Worm (Caenorhabditis elegans) whole organism, early embryonic: ENCODE results near the gene T02G5.15.

Source experiments
- B0310.2 ChIP-seq: sonication (generic microtip); optimal IDR thresholded peaks from 2 replicates; lab custom pipeline; 2016; ENCODE audit warnings: mild to moderate bottlenecking, missing genetic modification characterization, missing compliant biosample characterization
- F13C5.2 ChIP-seq: sonication (generic microtip); optimal IDR thresholded peaks from 2 replicates; lab custom pipeline; 2017; ENCODE audit warnings: mild to moderate bottlenecking, missing genetic modification characterization, inconsistent platforms, missing compliant biosample characterization
- aly-1 ChIP-seq: sonication (generic microtip); optimal IDR thresholded peaks from 2 replicates; lab custom pipeline; 2016; ENCODE audit warnings: missing genetic modification characterization, missing compliant biosample characterization
- ama-1 ChIP-seq: fragments of 150-350 bp; optimal IDR thresholded peaks from 2 replicates; lab custom pipeline; 2014
- ceh-13 ChIP-seq: fragments of 200-800 bp; sonication (Bioruptor generic); optimal IDR thresholded peaks from 2 replicates; lab custom pipeline; 2018; ENCODE audit warnings: mild to moderate bottlenecking, missing genetic modification characterization, missing compliant biosample characterization
- ceh-36 ChIP-seq: sonication (generic microtip); optimal IDR thresholded peaks from 2 replicates; lab custom pipeline; 2016; ENCODE audit warnings: missing genetic modification characterization, inconsistent platforms, missing compliant biosample characterization
- ets-7 ChIP-seq: sonication (generic microtip); optimal IDR thresholded peaks from 2 replicates; lab custom pipeline; 2016; ENCODE audit warnings: missing genotype, missing genetic modification characterization, missing compliant biosample characterization
- flt-1 ChIP-seq: fragments of 200-800 bp; sonication (Bioruptor generic); IDR thresholded peaks from 2 replicates; pipeline ENCODE4 v1.3.6; 2022; ENCODE audit warnings: missing genetic modification characterization, missing compliant biosample characterization
- hmbx-1 ChIP-seq: sonication (generic microtip); optimal IDR thresholded peaks from 2 replicates; lab custom pipeline; 2016; ENCODE audit warnings: mild to moderate bottlenecking, missing genetic modification characterization, missing compliant biosample characterization
- hmg-4 ChIP-seq: fragments of 200-800 bp; sonication (Bioruptor generic); optimal IDR thresholded peaks from 2 replicates; lab custom pipeline; 2018; ENCODE audit warnings: mild to moderate bottlenecking, missing genetic modification characterization, missing compliant biosample characterization
- hnd-1 ChIP-seq: sonication (generic microtip); optimal IDR thresholded peaks from 2 replicates; lab custom pipeline; 2016; ENCODE audit warnings: missing genetic modification characterization, missing compliant biosample characterization
- pes-1 ChIP-seq: fragments of 200-800 bp; sonication (Bioruptor generic); IDR thresholded peaks from 2 replicates; pipeline ENCODE4 v1.3.6; 2022; ENCODE audit warnings: missing genetic modification reagents, missing genetic modification characterization, missing compliant biosample characterization
- scrt-1 ChIP-seq: fragments of 200-800 bp; sonication (Bioruptor generic); IDR thresholded peaks from 2 replicates; pipeline ENCODE4 v1.3.6; 2022; ENCODE audit warnings: missing genetic modification characterization, missing compliant biosample characterization
- sea-1 ChIP-seq: fragments of 200-800 bp; sonication (Bioruptor generic); conservative IDR thresholded peaks from 2 replicates; pipeline ENCODE4 v1.3.6; 2022; ENCODE audit warnings: missing genetic modification characterization, missing compliant biosample characterization
- tbx-11 ChIP-seq: fragments of 200-800 bp; sonication (Bioruptor generic); IDR thresholded peaks from 2 replicates; pipeline ENCODE4 v1.3.6; 2022; ENCODE audit warnings: missing genetic modification characterization, missing compliant biosample characterization
- tbx-37 ChIP-seq: fragments of 200-800 bp; sonication (Bioruptor generic); conservative IDR thresholded peaks from 2 replicates; pipeline ENCODE4 v1.3.6; 2022; ENCODE audit warnings: missing genetic modification reagents, missing genetic modification characterization, missing compliant biosample characterization
- tra-4 ChIP-seq: sonication (generic microtip); optimal IDR thresholded peaks from 2 replicates; lab custom pipeline; 2017; ENCODE audit warnings: missing genetic modification characterization, missing compliant biosample characterization

Gene T02G5.15

DNA sequence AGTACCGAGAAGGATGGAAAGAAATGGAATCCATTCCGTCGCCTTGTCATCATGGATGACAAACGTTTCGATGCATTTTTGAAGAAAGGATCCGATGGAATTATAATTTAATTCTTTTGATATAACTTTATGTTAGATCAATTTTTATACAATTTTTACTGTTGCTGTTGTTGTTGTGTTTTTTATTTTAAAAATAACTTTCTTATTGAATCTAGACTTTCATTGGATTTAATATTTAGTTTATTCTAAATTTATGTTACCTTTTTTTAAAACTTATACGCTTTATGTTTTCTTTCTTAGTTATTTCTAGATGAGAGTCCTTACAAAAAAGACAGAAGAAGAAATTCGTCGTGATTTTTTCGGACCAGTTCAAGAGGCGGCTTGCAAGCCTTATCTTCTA is 29.1 kb upstream of the T02G5.15 start, which contains the start of gene ZK1127.3:
Gene ZK1127.3, plus strand, starts transcription at position 301 of the 400 bp plus-strand sequence.
- TF ChIP-seq sea-1 (GFP tag; lab: Robert Waterston, UW): no peak
- TF ChIP-seq tbx-11 (GFP tag; lab: Robert Waterston, UW): no peak
- TF ChIP-seq ets-7 (tag; lab: Kevin White, UChicago): no peak
- TF ChIP-seq tbx-37: no peak
- TF ChIP-seq ceh-13 (GFP tag; lab: Kevin White, UChicago): no peak
- no peak for TF ChIP-seq hmbx-1 (tag; lab: Kevin White, UChicago)
- TF ChIP-seq tra-4 (tag; lab: Kevin White, UChicago): no peak
- no peak for TF ChIP-seq pes-1 (GFP tag; lab: Robert Waterston, UW)
- no peak for TF ChIP-seq hmg-4 (GFP tag; lab: Kevin White, UChicago)
- no peak for TF ChIP-seq ama-1 (lab: Kevin White, UChicago)
- no peak for TF ChIP-seq ceh-36 (tag; lab: Kevin White, UChicago)
- no peak for TF ChIP-seq hnd-1
- TF ChIP-seq B0310.2 (tag; lab: Kevin White, UChicago): no peak
- no peak for TF ChIP-seq aly-1 (tag; lab: Kevin White, UChicago)

DNA sequence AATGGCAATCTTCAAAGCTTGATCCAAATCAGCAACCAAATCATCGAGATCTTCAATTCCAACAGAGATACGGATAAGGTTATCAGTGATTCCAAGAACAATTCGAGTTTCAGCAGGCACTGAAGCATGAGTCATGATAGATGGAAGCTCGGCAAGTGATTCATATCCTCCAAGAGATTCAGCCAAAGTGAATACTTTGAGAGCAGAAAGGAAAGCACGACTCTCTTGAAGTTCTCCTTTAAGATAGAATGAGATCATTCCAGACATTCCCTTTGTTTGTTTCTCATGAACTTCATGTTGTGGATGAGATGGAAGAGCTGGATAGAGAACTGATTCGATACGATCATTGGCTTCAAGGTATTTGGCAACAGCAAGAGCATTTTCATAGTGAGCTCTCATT is 27.8 kb upstream of the T02G5.15 start:
- TF ChIP-seq F13C5.2 (tag; lab: Kevin White, UChicago) (no peak), ama-1 (lab: Kevin White, UChicago) (no peak), sea-1 (GFP tag; lab: Robert Waterston, UW) (no peak), flt-1 (GFP tag; lab: Robert Waterston, UW) (no peak), aly-1 (tag; lab: Kevin White, UChicago) (no peak), hnd-1 (no peak), ceh-13 (GFP tag; lab: Kevin White, UChicago) (no peak), hmg-4 (GFP tag; lab: Kevin White, UChicago) (no peak), hmbx-1 (tag; lab: Kevin White, UChicago) (no peak), pes-1 (GFP tag; lab: Robert Waterston, UW) (no peak)

DNA sequence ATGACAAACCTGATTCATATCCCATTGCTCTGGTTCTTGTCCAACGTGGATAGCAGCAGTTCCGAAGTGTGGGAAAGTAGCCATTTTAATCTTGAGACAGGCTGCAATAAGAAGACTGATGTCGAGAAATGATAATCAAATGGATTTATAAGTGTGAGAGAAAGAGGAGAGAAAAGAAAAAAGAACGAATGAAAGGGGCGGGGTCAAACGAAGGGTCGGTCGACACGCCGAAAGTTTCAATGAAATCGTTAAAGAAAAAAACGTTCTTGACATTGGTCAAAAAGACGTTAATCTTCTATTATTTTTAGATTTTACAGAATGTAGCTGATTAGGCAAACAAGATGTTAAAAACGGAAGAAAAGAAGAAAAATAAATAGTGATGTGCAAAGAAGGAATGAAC is 26.3 kb upstream of the T02G5.15 start, which contains the start of gene cth-2:
Gene cth-2, minus strand, starts transcription at position 101 of the 400 bp plus-strand sequence.
- TF ChIP-seq tra-4 (tag; lab: Kevin White, UChicago) (no peak), hmg-4 (GFP tag; lab: Kevin White, UChicago) (no peak), tbx-11 (GFP tag; lab: Robert Waterston, UW) (no peak)

DNA sequence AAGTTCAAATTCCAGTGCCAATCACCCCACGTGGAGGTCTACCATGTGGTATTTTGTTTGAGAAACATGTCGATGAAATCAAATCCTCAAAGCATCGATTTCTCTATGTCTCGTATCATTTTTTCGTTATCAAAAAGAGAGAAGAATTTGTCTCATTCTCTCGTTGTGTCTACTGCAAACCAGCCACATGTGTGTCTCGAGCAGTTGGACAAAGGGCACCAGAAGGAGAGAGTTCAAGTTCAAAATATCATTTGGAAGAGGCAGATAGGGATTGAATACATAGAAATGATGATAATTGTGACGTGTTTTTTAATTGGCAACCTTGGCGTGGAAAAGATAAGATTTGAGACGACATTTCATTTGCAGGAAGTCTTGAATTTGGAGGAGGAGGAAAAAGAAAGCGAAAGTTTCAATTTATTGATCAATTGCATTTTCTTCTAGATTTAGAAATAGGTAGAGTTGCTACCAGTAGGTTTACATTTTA is 24.8 kb upstream of the T02G5.15 start:
- TF ChIP-seq hmbx-1 (tag; lab: Kevin White, UChicago): no peak
- TF ChIP-seq tbx-37: no peak
- no peak for TF ChIP-seq B0310.2 (tag; lab: Kevin White, UChicago)
- no peak for TF ChIP-seq pes-1 (GFP tag; lab: Robert Waterston, UW)
- TF ChIP-seq flt-1 (GFP tag; lab: Robert Waterston, UW): no peak
- TF ChIP-seq aly-1 (tag; lab: Kevin White, UChicago): no peak
- TF ChIP-seq tra-4 (tag; lab: Kevin White, UChicago): no peak
- no peak for TF ChIP-seq scrt-1 (GFP tag; lab: Robert Waterston, UW)
- no peak for TF ChIP-seq sea-1 (GFP tag; lab: Robert Waterston, UW)
- TF ChIP-seq tbx-11 (GFP tag; lab: Robert Waterston, UW): no peak

DNA sequence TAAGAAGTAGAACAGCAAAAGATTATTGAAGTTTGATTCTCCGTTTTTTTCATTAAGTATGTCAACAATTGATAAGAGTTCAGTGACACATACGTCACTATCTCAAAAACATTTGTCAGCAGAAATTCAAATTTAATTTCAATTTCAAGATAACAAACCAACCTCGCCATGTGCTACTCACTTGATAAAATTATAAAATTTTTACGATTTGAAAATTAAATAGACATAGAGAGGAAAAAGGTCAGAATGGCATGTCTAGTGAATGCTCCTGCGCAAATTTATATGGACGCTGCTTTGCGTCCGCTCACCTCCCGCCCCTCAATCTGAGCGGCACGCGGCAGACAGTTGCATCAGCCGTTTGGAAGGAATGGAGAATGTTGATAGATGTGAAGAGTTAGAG is 23.9 kb upstream of the T02G5.15 start:
- TF ChIP-seq F13C5.2 (tag; lab: Kevin White, UChicago) (no peak), ets-7 (tag; lab: Kevin White, UChicago) (no peak), scrt-1 (GFP tag; lab: Robert Waterston, UW) (no peak), ceh-36 (tag; lab: Kevin White, UChicago) (no peak), sea-1 (GFP tag; lab: Robert Waterston, UW) (no peak)

DNA sequence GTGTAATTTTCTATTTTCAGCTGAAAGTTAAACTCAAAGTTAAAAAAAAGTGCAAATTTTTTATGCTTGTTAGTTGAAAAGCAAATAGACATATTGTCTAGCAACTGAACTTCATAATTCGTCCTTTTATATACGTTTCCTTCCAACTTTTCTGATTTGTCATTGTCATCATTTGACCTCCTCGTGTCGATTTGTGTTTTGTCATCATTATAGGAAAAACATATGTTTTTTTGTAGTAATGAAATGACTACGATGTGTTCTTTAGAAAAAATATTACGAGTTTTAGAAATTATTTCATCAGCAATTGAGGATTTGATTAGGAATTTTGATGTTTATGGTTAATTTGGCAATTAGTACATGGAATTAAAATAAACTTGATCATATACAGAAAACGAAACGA is 23.3 kb upstream of the T02G5.15 start:
- TF ChIP-seq B0310.2 (tag; lab: Kevin White, UChicago): no peak
- no peak for TF ChIP-seq sea-1 (GFP tag; lab: Robert Waterston, UW)
- no peak for TF ChIP-seq pes-1 (GFP tag; lab: Robert Waterston, UW)
- TF ChIP-seq ets-7 (tag; lab: Kevin White, UChicago): no peak

DNA sequence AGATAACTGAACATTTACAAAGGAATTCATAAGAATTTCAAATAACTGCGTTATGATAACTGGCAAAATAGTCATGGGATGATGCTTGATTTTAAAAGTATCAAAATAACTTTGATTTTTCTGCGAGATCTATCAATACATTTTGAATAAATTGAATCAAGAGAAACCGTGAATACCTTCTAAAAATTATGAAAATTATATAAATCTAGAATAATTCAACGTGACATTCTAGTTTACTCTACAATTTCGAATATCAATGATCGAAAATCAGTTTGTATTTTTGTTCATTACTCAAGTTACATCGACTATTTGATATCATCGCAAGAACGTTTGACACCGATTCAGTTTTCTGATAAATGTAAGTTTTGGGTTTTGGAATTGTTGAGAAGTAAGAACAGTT is 22.4 kb upstream of the T02G5.15 start, which contains the start of gene acs-6:
Gene acs-6, plus strand, starts transcription at position 301 of the 400 bp plus-strand sequence.
- TF ChIP-seq ceh-36 (tag; lab: Kevin White, UChicago): no peak
- TF ChIP-seq flt-1 (GFP tag; lab: Robert Waterston, UW): no peak
- no peak for TF ChIP-seq ets-7 (tag; lab: Kevin White, UChicago)
- TF ChIP-seq hmbx-1 (tag; lab: Kevin White, UChicago): no peak
- TF ChIP-seq tbx-37: no peak
- no peak for TF ChIP-seq hnd-1
- TF ChIP-seq aly-1 (tag; lab: Kevin White, UChicago): no peak
- TF ChIP-seq ceh-13 (GFP tag; lab: Kevin White, UChicago): no peak
- no peak for TF ChIP-seq B0310.2 (tag; lab: Kevin White, UChicago)
- TF ChIP-seq sea-1 (GFP tag; lab: Robert Waterston, UW): no peak
- TF ChIP-seq scrt-1 (GFP tag; lab: Robert Waterston, UW): no peak
- TF ChIP-seq ama-1 (lab: Kevin White, UChicago): no peak
- no peak for TF ChIP-seq hmg-4 (GFP tag; lab: Kevin White, UChicago)

DNA sequence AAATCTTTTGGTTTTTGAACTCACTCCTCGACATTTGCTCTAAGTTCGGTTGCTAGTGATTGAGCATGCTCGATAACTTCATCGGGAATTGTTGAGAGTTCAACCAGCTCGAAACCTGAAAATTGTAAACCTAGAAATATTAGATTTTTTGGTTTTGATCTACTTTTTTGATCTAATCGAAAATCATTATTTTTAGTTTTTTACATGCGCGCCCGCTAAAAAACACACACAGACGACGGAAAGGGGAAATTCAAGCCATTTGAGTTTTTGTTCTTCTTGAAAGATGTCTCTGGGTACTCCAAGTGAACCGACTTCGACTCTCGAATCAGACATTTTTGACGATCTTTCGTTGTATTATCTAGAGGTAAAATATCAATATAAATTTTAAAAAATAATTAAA is 18.7 kb upstream of the T02G5.15 start, which contains the start of gene nos-2:
Gene nos-2, plus strand, starts transcription at position 228 of the 400 bp plus-strand sequence.
- TF ChIP-seq hmbx-1 (tag; lab: Kevin White, UChicago) (no peak), pes-1 (GFP tag; lab: Robert Waterston, UW) (no peak), aly-1 (tag; lab: Kevin White, UChicago) (no peak), flt-1 (GFP tag; lab: Robert Waterston, UW) (no peak), hmg-4 (GFP tag; lab: Kevin White, UChicago) (no peak), tra-4 (tag; lab: Kevin White, UChicago) (no peak), sea-1 (GFP tag; lab: Robert Waterston, UW) (no peak), tbx-11 (GFP tag; lab: Robert Waterston, UW) (no peak), tbx-37 (no peak), ama-1 (lab: Kevin White, UChicago) (no peak), ceh-36 (tag; lab: Kevin White, UChicago) (no peak), F13C5.2 (tag; lab: Kevin White, UChicago) (no peak), scrt-1 (GFP tag; lab: Robert Waterston, UW) (no peak), ceh-13 (GFP tag; lab: Kevin White, UChicago) (no peak), ets-7 (tag; lab: Kevin White, UChicago) (no peak), hnd-1 (no peak)
